Fruit fly (Drosophila melanogaster): ENCODE results near the gene CG9451.

The CG9451 gene

DNA sequence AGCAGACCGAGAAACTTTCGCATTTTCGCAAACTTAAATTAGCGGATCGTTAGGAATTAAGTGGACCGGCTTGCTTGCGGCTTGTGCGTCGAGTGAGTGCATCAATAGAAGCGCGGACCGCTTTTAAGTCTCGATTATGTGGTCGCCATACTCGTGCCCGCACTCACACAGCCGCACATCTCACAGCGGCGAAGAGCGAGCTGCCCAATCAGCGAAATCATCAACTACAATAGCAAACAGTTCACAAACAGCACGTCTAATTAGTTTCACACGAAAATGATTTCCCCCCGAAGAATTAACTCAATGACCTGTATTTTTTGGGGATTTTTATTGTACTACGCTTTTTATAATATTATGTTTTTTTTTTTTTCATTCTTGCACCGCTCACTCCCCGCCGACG is at the start of gene CG9451:
TSS of gene CG9451 (minus strand) at position 101 of the 400 bp plus-strand sequence.
- no peak for TF ChIP-seq h (GFP tag; optimal IDR thresholded peaks at IDR 0.05)

DNA sequence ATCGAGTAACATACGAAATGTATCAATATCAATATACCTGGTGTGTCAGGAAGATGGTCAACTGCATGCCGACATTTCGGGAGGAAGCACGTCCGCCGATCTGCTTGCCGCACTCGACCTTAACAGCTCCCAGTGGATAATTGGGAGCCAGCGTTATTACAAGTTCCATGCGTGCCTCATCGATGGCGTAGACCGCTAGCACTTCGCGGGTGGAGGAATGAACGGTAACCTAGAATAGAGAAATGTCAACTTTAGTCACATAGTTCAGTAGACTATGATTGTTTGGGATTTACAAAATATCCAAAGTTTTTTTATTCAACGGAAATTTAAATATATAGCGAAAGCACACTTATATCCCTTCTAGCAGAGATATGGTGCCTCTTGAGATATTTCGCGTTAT is 44.2 kb upstream of the CG9451 start, which contains the start of the genes CG46435 and Rcd7:
TSS of gene CG46435 (plus strand) at position 301 of the 400 bp plus-strand sequence.
TSS of gene Rcd7 (plus strand) at position 301 of the 400 bp plus-strand sequence.
- no peak for TF ChIP-seq h (GFP tag; optimal IDR thresholded peaks at IDR 0.05)
- no peak for TF ChIP-seq CG9705 (GFP tag; optimal IDR thresholded peaks at IDR 0.05)
- TF ChIP-seq rgr (GFP tag; optimal IDR thresholded peaks at IDR 0.05), result no peak
- TF ChIP-seq Vsx2 (GFP tag; optimal IDR thresholded peaks at IDR 0.05; ENCODE audit: partially characterized antibody), result no peak
- no peak for TF ChIP-seq Rel (GFP tag; optimal IDR thresholded peaks at IDR 0.05)
- no peak for TF ChIP-seq Rel (tag; optimal IDR thresholded peaks at IDR 0.05)
- TF ChIP-seq lola (GFP tag; optimal IDR thresholded peaks at IDR 0.05), result no peak
- no peak for TF ChIP-seq ey (GFP tag; optimal IDR thresholded peaks at IDR 0.05)
- no peak for TF ChIP-seq dsf (GFP tag; optimal IDR thresholded peaks at IDR 0.05; ENCODE audit: borderline replicate concordance)
- no peak for TF ChIP-seq jim (GFP tag; optimal IDR thresholded peaks at IDR 0.05)
- TF ChIP-seq Hnf4 (GFP tag; optimal IDR thresholded peaks at IDR 0.05), result no peak
- no peak for TF ChIP-seq br (GFP tag; optimal IDR thresholded peaks at IDR 0.05)
- TF ChIP-seq HLH106 (tag; optimal IDR thresholded peaks at IDR 0.05), result no peak
- no peak for TF ChIP-seq CG32264 (GFP tag; optimal IDR thresholded peaks at IDR 0.05)
- TF ChIP-seq Mio (GFP tag; optimal IDR thresholded peaks at IDR 0.05), result no peak
- no peak for TF ChIP-seq pan (optimal IDR thresholded peaks at IDR 0.05)

DNA sequence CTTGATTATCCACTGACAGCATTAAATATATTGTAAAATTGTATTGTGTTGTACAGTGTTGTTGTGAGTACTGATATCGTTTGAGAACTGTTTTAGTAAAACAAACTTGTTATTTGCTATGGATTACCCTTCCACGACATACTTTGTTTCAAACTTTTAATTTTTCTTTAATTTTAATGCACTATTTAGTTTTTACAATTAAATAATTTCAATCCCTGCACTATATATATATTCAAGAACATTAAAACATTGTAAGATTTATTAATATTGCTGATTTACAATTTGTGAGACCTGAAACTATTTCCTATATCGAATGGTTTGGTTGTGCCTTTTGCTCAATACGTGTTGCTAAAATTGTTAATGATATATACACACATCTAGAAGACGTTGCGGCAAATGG is 43.5 kb upstream of the CG9451 start, which contains the start of the genes CG46434 and Dred:
TSS of gene CG46434 (minus strand) at position 101 of the 400 bp plus-strand sequence.
TSS of gene Dred (minus strand) at position 101 of the 400 bp plus-strand sequence.
- TF ChIP-seq Hr78 (GFP tag; optimal IDR thresholded peaks at IDR 0.05) (no peak), pan (optimal IDR thresholded peaks at IDR 0.05) (no peak), ey (GFP tag; optimal IDR thresholded peaks at IDR 0.05) (no peak), N (GFP tag; optimal IDR thresholded peaks at IDR 0.05) (no peak), tai (GFP tag; optimal IDR thresholded peaks at IDR 0.05) (no peak), HLH106 (tag; optimal IDR thresholded peaks at IDR 0.05) (no peak), CG9705 (GFP tag; optimal IDR thresholded peaks at IDR 0.05) (no peak), brk (GFP tag; optimal IDR thresholded peaks at IDR 0.05) (no peak), Dif (GFP tag; optimal IDR thresholded peaks at IDR 0.05; ENCODE audit: partially characterized antibody) (no peak), dl (GFP tag; optimal IDR thresholded peaks at IDR 0.05; ENCODE audit: insufficient read depth in 1 of 2, partially characterized antibody in 2 of 2) (no peak), CG32264 (GFP tag; optimal IDR thresholded peaks at IDR 0.05) (no peak), Mio (GFP tag; optimal IDR thresholded peaks at IDR 0.05) (no peak), Rel (GFP tag; optimal IDR thresholded peaks at IDR 0.05) (no peak), Rel (tag; optimal IDR thresholded peaks at IDR 0.05) (no peak), OdsH (GFP tag; optimal IDR thresholded peaks at IDR 0.05) (no peak), Hnf4 (GFP tag; optimal IDR thresholded peaks at IDR 0.05) (no peak), Hr83 (GFP tag; optimal IDR thresholded peaks at IDR 0.05; ENCODE audit: poor library complexity, severe bottlenecking) (no peak), fru (GFP tag; optimal IDR thresholded peaks at IDR 0.05) (no peak)

DNA sequence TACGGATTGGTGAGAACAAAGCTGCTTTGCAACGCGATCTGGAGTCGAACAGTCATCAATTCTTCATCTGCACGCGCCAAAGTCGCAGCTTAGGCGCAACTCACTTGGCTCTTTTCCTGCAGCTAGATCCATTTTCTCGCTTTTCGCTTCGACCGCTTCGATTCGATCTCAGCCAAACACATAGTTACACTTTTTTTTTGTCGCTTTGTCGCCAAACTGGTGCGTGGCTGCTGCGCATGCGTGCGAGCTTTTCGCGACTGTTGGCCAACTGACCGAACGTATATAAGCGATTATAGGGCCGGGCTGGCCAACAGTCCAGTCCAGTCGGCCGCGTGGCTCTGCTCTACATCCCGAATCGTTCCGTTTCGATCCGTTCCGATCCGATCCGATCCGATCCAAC is 31.8 kb upstream of the CG9451 start, which contains the start of gene Cpr76Bd:
TSS of gene Cpr76Bd (plus strand) at position 301 of the 400 bp plus-strand sequence.
- TF ChIP-seq Hr78 (GFP tag; optimal IDR thresholded peaks at IDR 0.05) (no peak), Dif (GFP tag; optimal IDR thresholded peaks at IDR 0.05; ENCODE audit: partially characterized antibody) (no peak), Dfd (GFP tag; optimal IDR thresholded peaks at IDR 0.05) (no peak), dmrt93B (GFP tag; optimal IDR thresholded peaks at IDR 0.05) (no peak), Abd-B (GFP tag; optimal IDR thresholded peaks at IDR 0.05) (no peak), foxo (GFP tag; optimal IDR thresholded peaks at IDR 0.05) (no peak), br (GFP tag; optimal IDR thresholded peaks at IDR 0.05) (no peak), sv (GFP tag; optimal IDR thresholded peaks at IDR 0.05) (no peak), Hnf4 (GFP tag; optimal IDR thresholded peaks at IDR 0.05) (no peak), Rel (GFP tag; optimal IDR thresholded peaks at IDR 0.05) (no peak), Rel (tag; optimal IDR thresholded peaks at IDR 0.05) (no peak), CG9705 (GFP tag; optimal IDR thresholded peaks at IDR 0.05) (no peak), psq (GFP tag; optimal IDR thresholded peaks at IDR 0.05) (no peak), tai (GFP tag; optimal IDR thresholded peaks at IDR 0.05) (no peak), jim (GFP tag; optimal IDR thresholded peaks at IDR 0.05) (no peak), Myc (optimal IDR thresholded peaks at IDR 0.05) (no peak), pan (optimal IDR thresholded peaks at IDR 0.05) (no peak), Vsx2 (GFP tag; optimal IDR thresholded peaks at IDR 0.05; ENCODE audit: partially characterized antibody) (no peak), N (GFP tag; optimal IDR thresholded peaks at IDR 0.05) (no peak)
